Fruit fly (Drosophila melanogaster) whole organism, embryonic: ENCODE results near the gene CG3815.

Experiments used
- Ada2b ChIP-seq: fragments of 200-800 bp; sonication (Bioruptor generic); IDR thresholded peaks from 2 replicates; pipeline ENCODE4 v1.3.6; 2022; ENCODE audit warnings: missing biosample characterization, missing genetic modification characterization
- Atf6 ChIP-seq: fragments of 200-800 bp; sonication (Bioruptor generic); IDR thresholded peaks from 2 replicates; pipeline ENCODE4 v1.3.6; 2022; ENCODE audit warnings: missing biosample characterization, missing genetic modification characterization
- B-H1 ChIP-seq: fragments of 200-800 bp; sonication (Bioruptor generic); IDR thresholded peaks from 3 replicates; pipeline ENCODE4 v1.3.6; 2022; ENCODE audit warnings: missing biosample characterization, missing genetic modification characterization
- BtbVII ChIP-seq: fragments of 200-800 bp; sonication (Bioruptor generic); optimal IDR thresholded peaks from 3 replicates; lab custom pipeline; 2017; ENCODE audit warnings: missing biosample characterization, mild to moderate bottlenecking, missing genetic modification characterization
- CG11504 ChIP-seq: fragments of 200-800 bp; sonication (Bioruptor generic); optimal IDR thresholded peaks from 3 replicates; lab custom pipeline; 2019; ENCODE audit warnings: missing biosample characterization, mild to moderate bottlenecking, missing genetic modification characterization, moderate library complexity
- CG11560 ChIP-seq: fragments of 200-800 bp; sonication (Bioruptor generic); IDR thresholded peaks from 3 replicates; pipeline ENCODE4 v1.3.6; 2022; ENCODE audit warnings: missing biosample characterization, missing genetic modification characterization
- CG11696 ChIP-seq: fragments of 200-800 bp; sonication (Bioruptor generic); IDR thresholded peaks from 2 replicates; pipeline ENCODE4 v1.3.6; 2022; ENCODE audit warnings: missing biosample characterization, missing genetic modification characterization
- CG12236 ChIP-seq: fragments of 200-800 bp; sonication (Bioruptor generic); optimal IDR thresholded peaks from 2 replicates; lab custom pipeline; 2016; ENCODE audit warnings: missing biosample characterization, missing genetic modification characterization
- CG12769 ChIP-seq: fragments of 200-800 bp; sonication (Bioruptor generic); optimal IDR thresholded peaks from 2 replicates; lab custom pipeline; 2019; ENCODE audit warnings: missing biosample characterization, mild to moderate bottlenecking, missing genetic modification characterization, moderate library complexity
- CG15514 ChIP-seq: fragments of 200-800 bp; sonication (Bioruptor generic); optimal IDR thresholded peaks from 3 replicates; lab custom pipeline; 2017; ENCODE audit warnings: missing biosample characterization, missing genetic modification characterization, mild to moderate bottlenecking, moderate library complexity, missing genetic modification reagents
- CG1647 ChIP-seq: fragments of 200-800 bp; sonication (Bioruptor generic); optimal IDR thresholded peaks from 3 replicates; lab custom pipeline; 2016; ENCODE audit warnings: missing biosample characterization, missing genetic modification characterization
- CG16813 ChIP-seq: fragments of 200-800 bp; sonication (Bioruptor generic); IDR thresholded peaks from 3 replicates; pipeline ENCODE4 v1.3.6; 2022; ENCODE audit warnings: missing biosample characterization, missing genetic modification characterization; ENCODE audit not compliant: partially characterized antibody
- CG16863 ChIP-seq: fragments of 200-800 bp; sonication (Bioruptor generic); optimal IDR thresholded peaks from 3 replicates; lab custom pipeline; 2016; ENCODE audit warnings: missing biosample characterization, missing genetic modification characterization
- CG17361 ChIP-seq: fragments of 200-800 bp; sonication (Bioruptor generic); IDR thresholded peaks from 3 replicates; pipeline ENCODE4 v1.3.6; 2022; ENCODE audit warnings: missing biosample characterization, missing genetic modification characterization
- CG1792 ChIP-seq: fragments of 200-800 bp; sonication (Bioruptor generic); optimal IDR thresholded peaks from 2 replicates; lab custom pipeline; 2016; ENCODE audit warnings: missing biosample characterization, missing genetic modification characterization
- CG32772 ChIP-seq: fragments of 200-800 bp; sonication (Bioruptor generic); IDR thresholded peaks from 2 replicates; pipeline ENCODE4 v1.3.6; 2022; ENCODE audit warnings: missing biosample characterization, missing genetic modification characterization
- CG42726 ChIP-seq: fragments of 200-800 bp; sonication (Bioruptor generic); IDR thresholded peaks from 2 replicates; pipeline ENCODE4 v1.3.6; 2022; ENCODE audit warnings: missing biosample characterization, missing genetic modification characterization; ENCODE audit not compliant: partially characterized antibody
- CG43689 ChIP-seq: fragments of 200-800 bp; sonication (Bioruptor generic); IDR thresholded peaks from 2 replicates; pipeline ENCODE4 v1.3.6; 2022; ENCODE audit warnings: missing biosample characterization, missing genetic modification characterization
- CG4707 ChIP-seq: fragments of 200-800 bp; sonication (Bioruptor generic); optimal IDR thresholded peaks from 2 replicates; lab custom pipeline; 2018; ENCODE audit warnings: missing biosample characterization, mild to moderate bottlenecking, missing genetic modification characterization, moderate library complexity
- CG4854 ChIP-seq: fragments of 200-800 bp; sonication (Bioruptor generic); optimal IDR thresholded peaks from 2 replicates; lab custom pipeline; 2016; ENCODE audit warnings: missing biosample characterization, missing genetic modification characterization, inconsistent platforms
- CG7745 ChIP-seq: fragments of 200-800 bp; sonication (Bioruptor generic); optimal IDR thresholded peaks from 2 replicates; lab custom pipeline; 2018; ENCODE audit warnings: missing biosample characterization, mild to moderate bottlenecking, missing genetic modification characterization, moderate library complexity
- CG9727 ChIP-seq: fragments of 200-800 bp; sonication (Bioruptor generic); optimal IDR thresholded peaks from 3 replicates; lab custom pipeline; 2017; ENCODE audit warnings: missing biosample characterization, mild to moderate bottlenecking, missing genetic modification characterization
- Chrac-16 ChIP-seq: fragments of 200-800 bp; sonication (Bioruptor generic); optimal IDR thresholded peaks from 3 replicates; lab custom pipeline; 2016; ENCODE audit warnings: missing biosample characterization, missing genetic modification characterization
- D19A ChIP-seq: fragments of 200-800 bp; optimal IDR thresholded peaks from 3 replicates; lab custom pipeline; 2019; ENCODE audit warnings: missing biosample characterization, mild to moderate bottlenecking, missing genetic modification characterization, moderate library complexity
- Dip2 ChIP-seq: fragments of 200-800 bp; sonication (Bioruptor generic); IDR thresholded peaks from 2 replicates; pipeline ENCODE4 v1.3.6; 2022; ENCODE audit warnings: missing biosample characterization, missing genetic modification characterization
- Doc2 ChIP-seq: fragments of 200-800 bp; sonication (Bioruptor generic); IDR thresholded peaks from 2 replicates; pipeline ENCODE4 v1.3.6; 2022; ENCODE audit warnings: missing biosample characterization, missing genetic modification characterization
- Hr39 ChIP-seq: fragments of >200 bp; optimal IDR thresholded peaks from 2 replicates; lab custom pipeline; 2017
- Hsf ChIP-seq: fragments of 200-800 bp; sonication (Bioruptor generic); optimal IDR thresholded peaks from 3 replicates; lab custom pipeline; 2016; ENCODE audit warnings: missing biosample characterization, missing genetic modification characterization
- NC2β ChIP-seq: fragments of 200-800 bp; sonication (Bioruptor generic); optimal IDR thresholded peaks from 2 replicates; lab custom pipeline; 2016; ENCODE audit warnings: missing biosample characterization, missing genetic modification characterization
- Nf-YA ChIP-seq: fragments of 200-800 bp; sonication (Bioruptor generic); IDR thresholded peaks from 2 replicates; pipeline ENCODE4 v1.3.6; 2022; ENCODE audit warnings: missing biosample characterization, missing genetic modification characterization
- Rfx ChIP-seq: fragments of 200-800 bp; sonication (Bioruptor generic); IDR thresholded peaks from 2 replicates; pipeline ENCODE4 v1.3.6; 2022; ENCODE audit warnings: missing biosample characterization, missing genetic modification characterization
- Sin3A ChIP-seq: fragments of >200 bp; optimal IDR thresholded peaks from 2 replicates; lab custom pipeline; 2018
- Spps ChIP-seq: fragments of 200-800 bp; sonication (Bioruptor generic); optimal IDR thresholded peaks from 2 replicates; lab custom pipeline; 2018; ENCODE audit warnings: missing biosample characterization, mild to moderate bottlenecking, missing genetic modification characterization
- ash1 ChIP-seq: fragments of 200-800 bp; sonication (Bioruptor generic); optimal IDR thresholded peaks from 2 replicates; lab custom pipeline; 2018; ENCODE audit warnings: missing biosample characterization, mild to moderate bottlenecking, missing genetic modification characterization
- bigmax ChIP-seq: fragments of 200-800 bp; sonication (Bioruptor generic); optimal IDR thresholded peaks from 2 replicates; lab custom pipeline; 2018; ENCODE audit warnings: missing biosample characterization, mild to moderate bottlenecking, missing genetic modification characterization
- bsh ChIP-seq, 2 experiments: fragments of 200-800 bp; sonication (Bioruptor generic); optimal IDR thresholded peaks; 2 replicates each; lab custom pipeline; 2017 to 2018; ENCODE audit warnings: mild to moderate bottlenecking in 2 of 2, missing biosample characterization in 2 of 2, missing genetic modification characterization in 2 of 2, moderate library complexity in 1 of 2
- cad ChIP-seq: fragments of >200 bp; optimal IDR thresholded peaks from 2 replicates; lab custom pipeline; 2017; ENCODE audit warnings: missing biosample characterization, missing genetic modification characterization
- ci ChIP-seq: fragments of 200-800 bp; sonication (Bioruptor generic); IDR thresholded peaks from 3 replicates; pipeline ENCODE4 v1.3.6; 2022; ENCODE audit warnings: missing biosample characterization, missing genetic modification characterization
- exex ChIP-seq: fragments of 200-800 bp; sonication (Bioruptor generic); optimal IDR thresholded peaks from 4 replicates; lab custom pipeline; 2018; ENCODE audit warnings: missing biosample characterization, mild to moderate bottlenecking, missing genetic modification characterization, moderate library complexity
- grau ChIP-seq: fragments of 200-800 bp; optimal IDR thresholded peaks from 3 replicates; lab custom pipeline; 2019; ENCODE audit warnings: missing biosample characterization, mild to moderate bottlenecking, missing genetic modification characterization, moderate library complexity
- gt ChIP-seq: fragments of 200-800 bp; sonication (Bioruptor generic); IDR thresholded peaks from 2 replicates; pipeline ENCODE4 v1.3.6; 2022; ENCODE audit warnings: missing biosample characterization, missing genetic modification characterization
- hb ChIP-seq: fragments of 200-800 bp; sonication (Bioruptor generic); IDR thresholded peaks from 3 replicates; pipeline ENCODE4 v1.3.6; 2022; ENCODE audit warnings: missing biosample characterization, missing genetic modification characterization; ENCODE audit not compliant: partially characterized antibody
- inv ChIP-seq: fragments of 200-800 bp; sonication (Bioruptor generic); IDR thresholded peaks from 2 replicates; pipeline ENCODE4 v1.3.6; 2022; ENCODE audit warnings: missing biosample characterization, missing genetic modification characterization; ENCODE audit not compliant: partially characterized antibody
- nerfin-2 ChIP-seq: fragments of 200-800 bp; sonication (Bioruptor generic); IDR thresholded peaks from 2 replicates; pipeline ENCODE4 v1.3.6; 2022; ENCODE audit warnings: missing biosample characterization, missing genetic modification characterization; ENCODE audit not compliant: partially characterized antibody
- otp ChIP-seq: fragments of 200-800 bp; sonication (Bioruptor generic); IDR thresholded peaks from 3 replicates; pipeline ENCODE4, ENCODE4 v1.3.6; 2022; ENCODE audit warnings: missing biosample characterization, missing genetic modification characterization
- peb ChIP-seq: fragments of 200-800 bp; sonication (Bioruptor generic); IDR thresholded peaks from 2 replicates; pipeline ENCODE4 v1.3.6; 2022; ENCODE audit warnings: missing biosample characterization, missing genetic modification characterization
- phol ChIP-seq: fragments of 200-800 bp; sonication (Bioruptor generic); optimal IDR thresholded peaks from 3 replicates; lab custom pipeline; 2018; ENCODE audit warnings: missing biosample characterization, mild to moderate bottlenecking, missing genetic modification characterization, moderate library complexity
- rib ChIP-seq: fragments of 200-800 bp; sonication (Bioruptor generic); IDR thresholded peaks from 2 replicates; pipeline ENCODE4 v1.3.6; 2022; ENCODE audit warnings: missing biosample characterization, missing genetic modification characterization
- sima ChIP-seq: fragments of 200-800 bp; sonication (Bioruptor generic); optimal IDR thresholded peaks from 2 replicates; lab custom pipeline; 2016; ENCODE audit warnings: missing biosample characterization, missing genetic modification characterization
- sqz ChIP-seq: fragments of 200-800 bp; sonication (Bioruptor generic); optimal IDR thresholded peaks from 3 replicates; lab custom pipeline; 2018; ENCODE audit warnings: missing biosample characterization, mild to moderate bottlenecking, missing genetic modification characterization
- zfh1 ChIP-seq: fragments of 200-800 bp; sonication (Bioruptor generic); IDR thresholded peaks from 3 replicates; pipeline ENCODE4 v1.3.6; 2022; ENCODE audit warnings: missing biosample characterization, missing genetic modification characterization
- zfh2 ChIP-seq: fragments of 200-800 bp; sonication (Bioruptor generic); optimal IDR thresholded peaks from 2 replicates; lab custom pipeline; 2016; ENCODE audit warnings: missing biosample characterization, missing genetic modification characterization

Gene CG3815

DNA sequence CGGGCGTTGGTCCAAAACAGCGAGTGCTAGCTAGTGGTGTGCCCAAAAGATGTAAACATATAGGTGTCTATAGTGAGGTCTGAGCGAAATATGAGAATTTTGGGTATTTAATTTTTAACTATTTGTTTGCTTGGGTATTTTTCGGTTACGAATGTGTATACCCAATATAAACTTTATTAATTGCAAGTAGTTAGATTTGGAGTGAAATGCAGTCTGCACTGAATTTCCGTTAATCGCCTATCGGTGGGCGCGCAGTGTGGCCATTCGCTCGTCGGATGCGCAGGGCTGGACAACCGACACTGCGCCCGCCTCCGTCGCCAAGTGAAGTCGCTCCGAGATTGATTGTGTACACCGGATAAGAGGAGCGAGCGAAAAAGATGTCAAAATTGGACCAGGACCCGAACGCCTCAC, at the start of gene CG3815, which contains the start of gene CG15891 (continued):
- TF ChIP-seq CG16813 (GFP tag; lab: Robert Waterston, UW), result peak; percentile 46; the same call in 2 of the 3 replicates
- no peak for TF ChIP-seq CG12769 (tag; lab: Kevin White, UChicago)
- no peak for TF ChIP-seq hb (GFP tag; lab: Robert Waterston, UW)
- no peak for TF ChIP-seq CG1647 (GFP tag; lab: Kevin White, UChicago)
- peak; percentile 82 for TF ChIP-seq CG15514 (GFP tag; lab: Kevin White, UChicago)
- no peak for TF ChIP-seq CG11504 (tag; lab: Kevin White, UChicago)
- no peak for TF ChIP-seq ash1 (GFP tag; lab: Kevin White, UChicago)
- TF ChIP-seq gt (GFP tag; lab: Robert Waterston, UW), result 0 out of 2 replicates have a peak, but pooled peaks have one; percentile 13
- no peak for TF ChIP-seq B-H1 (GFP tag; lab: Robert Waterston, UW)
- no peak for TF ChIP-seq CG16863 (GFP tag; lab: Kevin White, UChicago)
- TF ChIP-seq CG11696 (GFP tag; lab: Robert Waterston, UW), result no peak
- TF ChIP-seq sima (GFP tag; lab: Kevin White, UChicago), result no peak
- peak; percentile 32; the same call in 1 of the 3 replicates for TF ChIP-seq zfh1 (GFP tag; lab: Robert Waterston, UW)
- TF ChIP-seq zfh2 (GFP tag; lab: Kevin White, UChicago), result peak; percentile 72
- TF ChIP-seq Sin3A (lab: Kevin White, UChicago), result peak; percentile 89
- no peak for TF ChIP-seq cad (GFP tag; lab: Kevin White, UChicago)
- no peak for TF ChIP-seq peb (GFP tag; lab: Robert Waterston, UW)
- TF ChIP-seq nerfin-2 (GFP tag; lab: Robert Waterston, UW), result peak; percentile 54
- no peak for TF ChIP-seq CG43689 (GFP tag; lab: Robert Waterston, UW)
- peak; percentile 25 for TF ChIP-seq CG1792 (GFP tag; lab: Kevin White, UChicago)
- peak; percentile 25; the same call in 1 of the 2 replicates for TF ChIP-seq Ada2b (GFP tag; lab: Robert Waterston, UW)
- peak; percentile 23; the same call in 1 of the 2 replicates for TF ChIP-seq inv (GFP tag; lab: Robert Waterston, UW)
- no peak for TF ChIP-seq Doc2 (GFP tag; lab: Robert Waterston, UW)
- no peak for TF ChIP-seq Spps (tag; lab: Kevin White, UChicago)
- no peak for TF ChIP-seq Hr39 (lab: Kevin White, UChicago)
- TF ChIP-seq CG9727 (GFP tag; lab: Kevin White, UChicago), result peak; percentile 52
- 0 out of 2 replicates have a peak, but pooled peaks have one; percentile 8 for TF ChIP-seq CG42726 (GFP tag; lab: Robert Waterston, UW)
- no peak for TF ChIP-seq CG7745 (tag; lab: Kevin White, UChicago)
- TF ChIP-seq phol (tag; lab: Kevin White, UChicago), result peak; percentile 71
- TF ChIP-seq BtbVII (GFP tag; lab: Kevin White, UChicago), result no peak
- peak; percentile 35; the same call in 1 of the 2 replicates for TF ChIP-seq Atf6 (GFP tag; lab: Robert Waterston, UW)
- no peak for TF ChIP-seq otp (GFP tag; lab: Robert Waterston, UW)
- no peak for TF ChIP-seq exex (tag; lab: Kevin White, UChicago)
- no peak for TF ChIP-seq bigmax
- peak in 1 of 2 experiments; percentile 41 for TF ChIP-seq bsh (GFP tag; optimal IDR thresholded peaks at IDR 0.05; lab: Kevin White, UChicago)
- TF ChIP-seq Rfx (GFP tag; lab: Robert Waterston, UW), result peak; percentile 76
- TF ChIP-seq Hsf (GFP tag; lab: Kevin White, UChicago), result peak; percentile 47
- TF ChIP-seq CG11560 (tag; lab: Robert Waterston, UW), result no peak
- TF ChIP-seq ci, result 0 out of 3 replicates have a peak, but pooled peaks have one; percentile 40
- TF ChIP-seq Dip2 (GFP tag; lab: Robert Waterston, UW), result no peak
- no peak for TF ChIP-seq sqz
- TF ChIP-seq grau (tag; lab: Kevin White, UChicago), result peak; percentile 70
- peak; percentile 31 for TF ChIP-seq Chrac-16
- no peak for TF ChIP-seq NC2β (GFP tag; lab: Kevin White, UChicago)
- no peak for TF ChIP-seq Nf-YA (GFP tag; lab: Robert Waterston, UW)
- no peak for TF ChIP-seq CG4707 (GFP tag; lab: Kevin White, UChicago)
- TF ChIP-seq CG4854 (GFP tag; lab: Kevin White, UChicago), result no peak
- no peak; the same call in none of the 3 replicates for TF ChIP-seq CG17361 (GFP tag; lab: Robert Waterston, UW)
- TF ChIP-seq CG12236 (GFP tag; lab: Kevin White, UChicago), result no peak
- no peak for TF ChIP-seq D19A (tag; lab: Kevin White, UChicago)
- no peak for TF ChIP-seq CG32772 (GFP tag; lab: Robert Waterston, UW)
- TF ChIP-seq rib (GFP tag; lab: Robert Waterston, UW), result 0 out of 2 replicates have a peak, but pooled peaks have one; percentile 19
